Worm (Caenorhabditis elegans): ENCODE data around the gene C24F3.2.

Gene C24F3.2

ce11 chrIV:10206182-10206581 lies 16.2 kb upstream of the C24F3.2 start, which contains the start of gene K04D7.6:
TSS of gene K04D7.6 (minus strand) at chrIV:10206282.
- TF ChIP-seq hpl-2 (GFP tag; optimal IDR thresholded peaks at IDR 0.05): no peak
- no peak for TF ChIP-seq snpc-4 (tag; optimal IDR thresholded peaks at IDR 0.05)
- TF ChIP-seq ceh-63 (GFP tag; optimal IDR thresholded peaks at IDR 0.05): no peak
- no peak for TF ChIP-seq C04F5.9 (tag; optimal IDR thresholded peaks at IDR 0.05)

- TF ChIP-seq unc-62 (GFP tag; optimal IDR thresholded peaks at IDR 0.05) (no peak), sptf-1 (tag; optimal IDR thresholded peaks at IDR 0.05) (no peak), nhr-237 (tag; optimal IDR thresholded peaks at IDR 0.05) (no peak)
Observed at ce11 chrIV:10214811-10215210, 7.5 kb upstream of the C24F3.2 start, which contains the start of gene abt-1. TSS of gene abt-1 (minus strand) at chrIV:10214911.

DNA sequence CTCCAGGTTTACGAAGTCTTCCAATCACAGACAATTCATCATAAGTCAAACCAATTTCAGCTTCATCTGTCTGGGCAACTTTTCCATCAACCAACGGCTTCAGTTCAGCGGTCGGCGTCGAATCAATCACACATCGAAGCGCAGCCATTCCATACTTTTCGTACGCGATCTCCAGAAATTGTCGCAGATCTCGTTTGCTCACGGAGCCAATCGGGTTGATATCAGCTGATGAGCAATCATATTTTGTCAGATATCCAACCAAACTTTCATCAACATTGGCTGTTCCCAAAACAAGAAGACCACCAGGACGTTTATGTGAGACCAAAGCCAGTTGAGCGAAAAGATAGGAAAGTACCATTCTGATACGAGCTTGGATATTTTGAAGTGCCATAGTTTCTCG lies 6.9 kb upstream of the C24F3.2 start:
- TF ChIP-seq zip-4 (GFP tag; optimal IDR thresholded peaks at IDR 0.05) (no peak), mab-9 (GFP tag; IDR thresholded peaks at IDR 0.05) (no peak), dpl-1 (GFP tag; optimal IDR thresholded peaks at IDR 0.05) (no peak)

DNA sequence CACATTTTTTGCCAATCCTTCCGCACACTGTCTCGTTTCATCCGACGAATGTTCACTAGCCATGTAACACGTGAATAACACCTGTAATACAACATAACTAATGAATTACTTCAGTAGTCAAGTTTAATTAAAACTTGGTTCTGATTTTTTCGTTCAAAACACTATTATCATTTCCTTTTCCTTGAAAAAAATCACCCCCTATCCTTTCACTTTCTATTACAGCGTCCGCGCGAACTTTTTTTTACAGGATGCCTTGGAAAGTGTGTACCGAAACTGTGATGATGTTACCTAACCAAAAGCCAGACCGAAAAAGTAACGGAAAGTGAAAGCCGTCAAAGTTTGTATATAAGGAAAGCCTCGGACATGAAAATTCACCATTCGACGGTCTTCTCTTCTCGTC lies 6.3 kb upstream of the C24F3.2 start, which contains the start of gene col-124:
TSS of gene col-124 (plus strand) at position 374 of the 400 bp plus-strand sequence.
- peak; percentile 77 for TF ChIP-seq blmp-1 (tag; optimal IDR thresholded peaks at IDR 0.05)
- no peak for TF ChIP-seq nhr-19 (GFP tag; conservative IDR thresholded peaks at IDR 0.05)

DNA sequence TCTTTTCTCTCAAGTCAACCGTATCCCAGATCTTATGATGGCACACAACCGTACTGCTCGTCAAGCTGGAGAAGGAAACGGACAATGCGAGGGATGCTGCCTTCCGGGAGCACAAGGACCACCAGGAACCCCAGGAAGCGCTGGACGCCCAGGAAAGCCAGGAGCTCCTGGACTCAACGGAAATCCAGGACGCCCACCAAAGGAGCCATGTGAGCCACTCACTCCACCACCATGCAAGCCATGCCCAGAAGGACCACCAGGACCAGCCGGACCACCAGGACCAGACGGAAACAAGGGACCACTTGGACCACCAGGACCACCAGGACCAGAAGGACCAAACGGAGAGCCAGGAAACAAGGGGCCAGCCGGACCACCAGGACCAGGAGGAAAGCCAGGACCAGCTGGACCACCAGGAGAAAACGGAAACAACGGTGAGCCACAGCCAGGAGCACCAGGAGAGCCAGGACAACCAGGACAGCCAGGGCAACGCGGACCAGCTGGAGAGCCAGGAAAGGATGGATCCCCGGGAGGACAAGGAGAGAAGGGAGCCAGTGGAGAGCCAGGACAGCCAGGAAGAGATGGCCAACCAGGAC lies 5.5 kb upstream of the C24F3.2 start:
- TF ChIP-seq nhr-77 (tag; optimal IDR thresholded peaks at IDR 0.05) (no peak), lin-39 (tag; optimal IDR thresholded peaks at IDR 0.05) (no peak), nhr-71 (tag; optimal IDR thresholded peaks at IDR 0.05) (no peak), mep-1 (tag; optimal IDR thresholded peaks at IDR 0.05) (no peak), pag-3 (tag; optimal IDR thresholded peaks at IDR 0.05; ENCODE audit: borderline replicate concordance, insufficient read depth) (no peak), sup-37 (GFP tag; optimal IDR thresholded peaks at IDR 0.05) (no peak)

DNA sequence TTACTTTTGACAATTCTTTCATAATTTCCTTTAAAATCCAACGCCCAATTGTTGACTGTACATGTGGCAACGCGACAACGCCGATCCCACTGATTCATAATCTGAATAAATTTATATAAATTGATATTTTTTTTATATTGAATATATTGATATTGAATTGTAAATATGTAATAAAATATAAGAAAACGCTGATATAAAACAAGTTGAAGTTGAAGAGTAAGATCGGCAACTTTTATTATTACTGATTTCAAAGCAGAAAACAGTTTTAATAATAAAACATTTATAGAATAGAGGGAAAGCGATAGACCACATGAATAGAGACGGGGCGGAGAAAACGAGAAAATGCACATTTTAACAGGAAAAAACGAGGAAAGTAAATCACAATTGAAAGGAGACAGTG lies 3.1 kb upstream of the C24F3.2 start, which contains the start of gene qns-1:
TSS of gene qns-1 (minus strand) at position 101 of the 400 bp plus-strand sequence.
- TF ChIP-seq fos-1 (tag; optimal IDR thresholded peaks at IDR 0.05) (no peak), F16B12.6 (tag; optimal IDR thresholded peaks at IDR 0.05) (no peak), nhr-90 (tag; optimal IDR thresholded peaks at IDR 0.05; ENCODE audit: poor library complexity) (no peak), skn-1 (tag; optimal IDR thresholded peaks at IDR 0.05) (no peak), C16A3.4 (tag; optimal IDR thresholded peaks at IDR 0.05) (no peak), snpc-4 (tag; optimal IDR thresholded peaks at IDR 0.05) (no peak), pag-3 (tag; optimal IDR thresholded peaks at IDR 0.05; ENCODE audit: borderline replicate concordance, insufficient read depth) (no peak), dpl-1 (GFP tag; optimal IDR thresholded peaks at IDR 0.05) (no peak), blmp-1 (tag; optimal IDR thresholded peaks at IDR 0.05) (no peak), alr-1 (tag; optimal IDR thresholded peaks at IDR 0.05; ENCODE audit: borderline replicate concordance) (no peak), ceh-82 (tag; optimal IDR thresholded peaks at IDR 0.05) (no peak), vab-15 (tag; optimal IDR thresholded peaks at IDR 0.05) (no peak), ceh-63 (GFP tag; optimal IDR thresholded peaks at IDR 0.05) (no peak), xbp-1 (tag; optimal IDR thresholded peaks at IDR 0.05) (no peak), tlp-1 (tag; optimal IDR thresholded peaks at IDR 0.05) (no peak), ets-5 (GFP tag; IDR thresholded peaks at IDR 0.05) (no peak)

DNA sequence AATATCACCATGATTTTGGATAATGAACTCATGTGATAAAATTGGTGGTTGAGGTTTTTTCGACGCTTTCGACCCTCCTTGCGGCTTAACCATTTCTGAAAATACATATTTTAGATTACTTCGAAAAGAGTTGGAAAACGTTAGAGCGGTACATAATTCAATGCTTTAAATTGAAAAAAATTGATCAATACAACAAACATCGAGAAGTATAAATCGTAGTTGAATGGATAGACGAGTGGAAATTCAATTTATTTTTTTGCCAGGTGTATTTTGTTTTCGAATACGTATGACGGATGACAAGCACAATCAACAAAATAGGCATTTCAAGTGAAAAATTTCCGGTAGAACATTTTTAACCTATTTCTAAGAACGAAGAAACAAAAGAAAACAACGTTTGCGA lies 1.2 kb upstream of the C24F3.2 start, which contains the start of gene tram-1:
TSS of gene tram-1 (minus strand) at position 101 of the 400 bp plus-strand sequence.
- no peak for TF ChIP-seq aha-1 (tag; optimal IDR thresholded peaks at IDR 0.05)
- no peak for TF ChIP-seq hlh-4 (tag; optimal IDR thresholded peaks at IDR 0.05)
- peak; percentile 37 for TF ChIP-seq fkh-8 (tag; optimal IDR thresholded peaks at IDR 0.05)
- TF ChIP-seq mep-1 (tag; optimal IDR thresholded peaks at IDR 0.05): no peak

All from whole organism, L1 larva.